Fruit fly (Drosophila melanogaster) whole organism, wandering third instar larva: ENCODE measurements around the gene CG45095.

Experiments
- Abd-B ChIP-seq: fragments of >200 bp; optimal IDR thresholded peaks from 2 replicates; lab custom pipeline; 2017; ENCODE audit warnings: missing biosample characterization, missing genetic modification characterization
- CG32264 ChIP-seq: fragments of 200-800 bp; sonication (Bioruptor generic); optimal IDR thresholded peaks from 2 replicates; lab custom pipeline; 2016; ENCODE audit warnings: missing biosample characterization, missing genetic modification characterization
- CG9705 ChIP-seq: fragments of 200-800 bp; sonication (Bioruptor generic); optimal IDR thresholded peaks from 2 replicates; lab custom pipeline; 2018; ENCODE audit warnings: missing biosample characterization, mild to moderate bottlenecking, missing genetic modification characterization
- CrebA ChIP-seq: fragments of 200-800 bp; sonication (Bioruptor generic); optimal IDR thresholded peaks from 2 replicates; lab custom pipeline; 2016; ENCODE audit warnings: missing biosample characterization, mild to moderate bottlenecking, missing genetic modification characterization, borderline replicate concordance
- Dfd ChIP-seq: fragments of >200 bp; optimal IDR thresholded peaks from 2 replicates; lab custom pipeline; 2017; ENCODE audit warnings: missing biosample characterization, missing genetic modification characterization
- Dif ChIP-seq: fragments of 200-275, 200-300 bp; sonication (Bioruptor generic); optimal IDR thresholded peaks from 2 replicates; lab custom pipeline; 2018; ENCODE audit warnings: missing biosample characterization, missing genetic modification characterization; ENCODE audit not compliant: partially characterized antibody
- GATAd ChIP-seq: sonication (Bioruptor generic); optimal IDR thresholded peaks from 2 replicates; lab custom pipeline; 2016; ENCODE audit warnings: missing biosample characterization, missing genetic modification characterization
- HLH106 ChIP-seq: fragments of 200-800 bp; optimal IDR thresholded peaks from 3 replicates; lab custom pipeline; 2019; ENCODE audit warnings: missing biosample characterization, mild to moderate bottlenecking, missing genetic modification characterization, moderate library complexity
- Hnf4 ChIP-seq: fragments of 200-800 bp; sonication (Bioruptor generic); optimal IDR thresholded peaks from 2 replicates; lab custom pipeline; 2016; ENCODE audit warnings: missing biosample characterization, mild to moderate bottlenecking, missing genetic modification characterization
- Hr78 ChIP-seq: fragments of >200 bp; optimal IDR thresholded peaks from 2 replicates; lab custom pipeline; 2017; ENCODE audit warnings: missing biosample characterization, missing genetic modification characterization
- Hr83 ChIP-seq: fragments of 200-300 bp; sonication (Bioruptor generic); optimal IDR thresholded peaks from 2 replicates; lab custom pipeline; 2016; ENCODE audit warnings: missing biosample characterization, mild to moderate bottlenecking, missing genetic modification characterization, moderate library complexity; ENCODE audit not compliant: poor library complexity, severe bottlenecking
- Jra ChIP-seq: sonication (Bioruptor generic); optimal IDR thresholded peaks from 2 replicates; lab custom pipeline; 2016; ENCODE audit warnings: missing biosample characterization, missing genetic modification characterization
- Mio ChIP-seq: sonication (Bioruptor generic); optimal IDR thresholded peaks from 2 replicates; lab custom pipeline; 2016; ENCODE audit warnings: missing biosample characterization, missing genetic modification characterization
- Myc ChIP-seq: fragments of >200 bp; optimal IDR thresholded peaks from 2 replicates; lab custom pipeline; 2017
- N ChIP-seq: fragments of >200 bp; optimal IDR thresholded peaks from 2 replicates; lab custom pipeline; 2018; ENCODE audit warnings: missing biosample characterization, missing external identifiers, missing genetic modification characterization
- OdsH ChIP-seq: fragments of 200-800 bp; sonication (Bioruptor generic); optimal IDR thresholded peaks from 2 replicates; lab custom pipeline; 2016; ENCODE audit warnings: missing biosample characterization, mild to moderate bottlenecking, missing genetic modification characterization
- Rel ChIP-seq, 2 experiments: fragments of 200-800 bp; sonication (Bioruptor generic) in 1 of 2; optimal IDR thresholded peaks; 2 replicates in 1 of 2; 3 replicates in 1 of 2; lab custom pipeline; 2016 to 2019; ENCODE audit warnings: mild to moderate bottlenecking in 2 of 2, missing biosample characterization in 2 of 2, missing genetic modification characterization in 2 of 2, moderate library complexity in 1 of 2
- Sp1 ChIP-seq: fragments of 200-800 bp; sonication (Bioruptor generic); optimal IDR thresholded peaks from 3 replicates; lab custom pipeline; 2019; ENCODE audit warnings: missing biosample characterization, mild to moderate bottlenecking, missing genetic modification characterization, moderate library complexity
- Vsx2 ChIP-seq: fragments of 200-300, 225-300 bp; sonication (Bioruptor generic); optimal IDR thresholded peaks from 2 replicates; lab custom pipeline; 2018; ENCODE audit warnings: missing biosample characterization, missing genetic modification characterization; ENCODE audit not compliant: partially characterized antibody
- br ChIP-seq: fragments of 200-800 bp; sonication (Bioruptor generic); optimal IDR thresholded peaks from 2 replicates; lab custom pipeline; 2016; ENCODE audit warnings: missing biosample characterization, missing genetic modification characterization
- brk ChIP-seq: fragments of 200-800 bp; sonication (Bioruptor generic); optimal IDR thresholded peaks from 2 replicates; lab custom pipeline; 2016; ENCODE audit warnings: missing biosample characterization, mild to moderate bottlenecking, missing genetic modification characterization
- dl ChIP-seq, 2 experiments: fragments of 175-275, 200-275 bp in 1 of 2; fragments of 200-275 bp in 1 of 2; sonication (Bioruptor generic); optimal IDR thresholded peaks; lab custom pipeline; 2018; ENCODE audit warnings: mild to moderate bottlenecking in 2 of 2, missing biosample characterization in 2 of 2, missing genetic modification characterization in 2 of 2, moderate library complexity in 2 of 2; ENCODE audit not compliant: partially characterized antibody in 2 of 2, insufficient read depth in 1 of 2
- dmrt93B ChIP-seq: fragments of 200-800 bp; sonication (Bioruptor generic); optimal IDR thresholded peaks from 2 replicates; lab custom pipeline; 2018; ENCODE audit warnings: missing biosample characterization, mild to moderate bottlenecking, missing genetic modification characterization
- dsf ChIP-seq: sonication (Bioruptor generic); optimal IDR thresholded peaks from 2 replicates; lab custom pipeline; 2016; ENCODE audit warnings: missing biosample characterization, missing genetic modification characterization, borderline replicate concordance
- ey ChIP-seq: fragments of 200-800 bp; sonication (Bioruptor generic); optimal IDR thresholded peaks from 2 replicates; lab custom pipeline; 2016; ENCODE audit warnings: missing biosample characterization, missing genetic modification characterization
- foxo ChIP-seq, 2 experiments: fragments of 200-800 bp; sonication (Bioruptor generic); optimal IDR thresholded peaks; 2 replicates in 1 of 2; 3 replicates in 1 of 2; lab custom pipeline; 2016 to 2017; ENCODE audit warnings: missing biosample characterization in 2 of 2, missing genetic modification characterization in 2 of 2
- fru ChIP-seq: fragments of 200-800 bp; sonication (Bioruptor generic); optimal IDR thresholded peaks from 3 replicates; lab custom pipeline; 2016; ENCODE audit warnings: missing biosample characterization, mild to moderate bottlenecking, missing genetic modification characterization
- h ChIP-seq: fragments of 200-800 bp; sonication (Bioruptor generic); optimal IDR thresholded peaks from 3 replicates; lab custom pipeline; 2016; ENCODE audit warnings: missing biosample characterization, mild to moderate bottlenecking, missing genetic modification characterization
- jim ChIP-seq: fragments of 175-275, 200-325 bp; sonication (Bioruptor generic); optimal IDR thresholded peaks from 2 replicates; lab custom pipeline; 2016; ENCODE audit warnings: missing biosample characterization, mild to moderate bottlenecking, missing genetic modification characterization
- lola ChIP-seq: fragments of >200 bp; optimal IDR thresholded peaks from 2 replicates; lab custom pipeline; 2017; ENCODE audit warnings: missing biosample characterization, missing genetic modification characterization
- pan ChIP-seq: fragments of >200 bp; optimal IDR thresholded peaks from 2 replicates; lab custom pipeline; 2017
- psq ChIP-seq: fragments of 200-800 bp; sonication (Bioruptor generic); optimal IDR thresholded peaks from 3 replicates; lab custom pipeline; 2017; ENCODE audit warnings: missing biosample characterization, mild to moderate bottlenecking, missing genetic modification characterization, moderate library complexity
- rgr ChIP-seq: fragments of 200-800 bp; sonication (Bioruptor generic); optimal IDR thresholded peaks from 3 replicates; lab custom pipeline; 2016; ENCODE audit warnings: missing biosample characterization, mild to moderate bottlenecking, missing genetic modification characterization
- sage ChIP-seq: fragments of 200-800 bp; sonication (Bioruptor generic); optimal IDR thresholded peaks from 2 replicates; lab custom pipeline; 2016; ENCODE audit warnings: missing biosample characterization, mild to moderate bottlenecking, missing genetic modification characterization
- sv ChIP-seq: fragments of 200-800 bp; sonication (Bioruptor generic); optimal IDR thresholded peaks from 3 replicates; lab custom pipeline; 2016; ENCODE audit warnings: missing biosample characterization, missing genetic modification characterization
- tai ChIP-seq: sonication (Bioruptor generic); optimal IDR thresholded peaks from 2 replicates; lab custom pipeline; 2016; ENCODE audit warnings: missing biosample characterization, missing genetic modification characterization
- usp ChIP-seq: fragments of >200 bp; optimal IDR thresholded peaks from 2 replicates; lab custom pipeline; 2017; ENCODE audit warnings: missing biosample characterization, missing genetic modification characterization
- woc ChIP-seq: sonication (Bioruptor generic); optimal IDR thresholded peaks from 2 replicates; lab custom pipeline; 2016; ENCODE audit warnings: missing biosample characterization, mild to moderate bottlenecking, missing genetic modification characterization

CG45095 gene

DNA sequence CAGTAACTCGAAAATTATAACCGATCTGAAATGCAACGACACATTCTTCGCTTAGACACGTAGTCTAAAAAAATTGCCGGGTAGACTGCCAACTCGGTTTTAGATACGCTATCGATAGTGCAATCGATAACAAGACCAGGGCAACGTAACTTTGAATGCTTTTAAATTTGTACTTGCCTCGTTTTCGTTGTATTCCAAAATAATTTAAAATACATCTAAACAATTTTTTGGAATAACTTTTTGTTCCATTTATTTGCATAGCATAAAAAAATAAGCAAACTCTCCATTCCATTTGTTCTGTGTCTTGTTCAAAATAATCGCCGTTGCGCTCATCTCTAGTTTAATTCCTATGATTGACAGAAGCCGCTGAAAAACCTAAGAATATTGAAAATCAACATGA is 32.8 kb upstream of the CG45095 start, which contains the start of the genes Stt3B and CG11839:
Gene Stt3B, minus strand, starts transcription at position 69 of the 400 bp plus-strand sequence.
Gene CG11839, plus strand, starts transcription at position 359 of the 400 bp plus-strand sequence.
- TF ChIP-seq dl (GFP tag; optimal IDR thresholded peaks at IDR 0.05; lab: Kevin White, UChicago; ENCODE audit: insufficient read depth in 1 of 2, partially characterized antibody in 2 of 2) = no peak
- TF ChIP-seq tai = no peak
- TF ChIP-seq Hr83 = peak; percentile 29
- TF ChIP-seq Dif (GFP tag; lab: Kevin White, UChicago) = no peak
- TF ChIP-seq Hnf4 (GFP tag; lab: Kevin White, UChicago) = peak; percentile 89
- peak; percentile 84 for TF ChIP-seq dsf (GFP tag; lab: Kevin White, UChicago)
- no peak for TF ChIP-seq pan (lab: Kevin White, UChicago)
- TF ChIP-seq Hr78 (GFP tag; lab: Kevin White, UChicago) = no peak
- TF ChIP-seq CrebA (GFP tag; lab: Kevin White, UChicago) = no peak
- no peak for TF ChIP-seq rgr (GFP tag; lab: Kevin White, UChicago)
- peak; percentile 87 for TF ChIP-seq woc
- TF ChIP-seq ey (GFP tag; lab: Kevin White, UChicago) = peak; percentile 78
- no peak for TF ChIP-seq Vsx2
- no peak for TF ChIP-seq N (GFP tag; lab: Kevin White, UChicago)
- TF ChIP-seq dmrt93B = no peak
- no peak for TF ChIP-seq GATAd (GFP tag; lab: Kevin White, UChicago)
- peak; percentile 60 for TF ChIP-seq CG9705
- TF ChIP-seq OdsH (GFP tag; lab: Kevin White, UChicago) = peak; percentile 75
- no peak for TF ChIP-seq Myc (lab: Kevin White, UChicago)
- TF ChIP-seq sage (GFP tag; lab: Kevin White, UChicago) = peak; percentile 2
- no peak for TF ChIP-seq lola (GFP tag; lab: Kevin White, UChicago)
- peak; percentile 61 for TF ChIP-seq psq (GFP tag; lab: Kevin White, UChicago)
- TF ChIP-seq sv (GFP tag; lab: Kevin White, UChicago) = peak; percentile 59
- TF ChIP-seq HLH106 (tag; lab: Kevin White, UChicago) = peak; percentile 83
- no peak for TF ChIP-seq Abd-B (GFP tag; lab: Kevin White, UChicago)
- TF ChIP-seq brk = no peak
- TF ChIP-seq Jra (GFP tag; lab: Kevin White, UChicago) = peak; percentile 91
- TF ChIP-seq CG32264 = peak; percentile 1
- no peak for TF ChIP-seq br (GFP tag; lab: Kevin White, UChicago)
- TF ChIP-seq fru (GFP tag; lab: Kevin White, UChicago) = no peak
- no peak for TF ChIP-seq jim (GFP tag; lab: Kevin White, UChicago)
- TF ChIP-seq Mio (GFP tag; lab: Kevin White, UChicago) = no peak
- TF ChIP-seq Dfd (GFP tag; lab: Kevin White, UChicago) = no peak
- no peak for TF ChIP-seq usp
- peak; percentile 85 for TF ChIP-seq h (GFP tag; lab: Kevin White, UChicago)
- TF ChIP-seq foxo (GFP tag; optimal IDR thresholded peaks at IDR 0.05; lab: Kevin White, UChicago) = peak in 1 of 2 experiments; percentile 84
- no peak for TF ChIP-seq Sp1 (GFP tag; lab: Kevin White, UChicago)
- no peak for TF ChIP-seq Rel (GFP tag; optimal IDR thresholded peaks at IDR 0.05; lab: Kevin White, UChicago)
- TF ChIP-seq Rel (tag; optimal IDR thresholded peaks at IDR 0.05; lab: Kevin White, UChicago) = peak; percentile 61
- TF ChIP-seq, all 38 proteins: peak for 16

DNA sequence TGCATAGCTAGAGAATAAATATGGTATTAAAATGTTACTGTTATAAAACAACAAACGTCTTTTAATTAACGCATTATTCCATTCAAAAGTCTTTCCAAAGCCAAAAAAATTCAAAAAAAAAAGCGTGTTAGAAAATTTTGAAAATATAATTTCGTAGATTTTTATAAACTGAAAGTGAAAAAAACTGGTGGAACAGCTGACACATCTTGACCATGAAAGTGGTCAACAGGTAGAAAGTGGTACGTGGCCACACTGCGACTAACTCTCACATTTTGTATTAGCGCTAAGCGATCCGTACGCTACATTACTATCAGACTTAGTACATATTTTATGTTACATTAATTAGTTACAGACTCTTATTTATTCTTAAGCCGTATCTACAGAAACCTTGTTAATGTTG is 31.5 kb upstream of the CG45095 start, which contains the start of gene CG11836:
Gene CG11836, plus strand, starts transcription at position 256 of the 400 bp plus-strand sequence.
- TF ChIP-seq pan (lab: Kevin White, UChicago) (no peak), foxo (GFP tag; optimal IDR thresholded peaks at IDR 0.05; lab: Kevin White, UChicago) (no peak), dmrt93B (no peak), usp (no peak), woc (no peak), rgr (GFP tag; lab: Kevin White, UChicago) (no peak), sage (GFP tag; lab: Kevin White, UChicago) (no peak), Dfd (GFP tag; lab: Kevin White, UChicago) (no peak), br (GFP tag; lab: Kevin White, UChicago) (no peak), OdsH (GFP tag; lab: Kevin White, UChicago) (no peak), psq (GFP tag; lab: Kevin White, UChicago) (no peak), fru (GFP tag; lab: Kevin White, UChicago) (no peak), Mio (GFP tag; lab: Kevin White, UChicago) (no peak), CrebA (GFP tag; lab: Kevin White, UChicago) (no peak), Hr83 (no peak), dsf (GFP tag; lab: Kevin White, UChicago) (no peak), Jra (GFP tag; lab: Kevin White, UChicago) (no peak), tai (no peak)
